Worm (Caenorhabditis elegans) whole organism, young adult: ENCODE data around the gene Y43C5A.2.

ENCODE experiments used
- B0261.1 ChIP-seq: sonication (generic microtip); optimal IDR thresholded peaks from 2 replicates; lab custom pipeline; 2016; ENCODE audit warnings: mild to moderate bottlenecking, missing genetic modification characterization, moderate library complexity, missing compliant biosample characterization
- C17E4.6 ChIP-seq: fragments of 200-800 bp; sonication (Bioruptor generic); IDR thresholded peaks from 2 replicates; pipeline ENCODE4 v1.3.6; 2022; ENCODE audit warnings: missing genetic modification reagents, missing genetic modification characterization, missing compliant biosample characterization
- D2030.7 ChIP-seq: fragments of 200-800 bp; sonication (Bioruptor generic); IDR thresholded peaks from 2 replicates; pipeline ENCODE4 v1.3.6; 2022; ENCODE audit warnings: missing genetic modification reagents, missing genetic modification characterization, missing compliant biosample characterization
- F23B12.7 ChIP-seq: sonication (generic microtip); optimal IDR thresholded peaks from 2 replicates; lab custom pipeline; 2017; ENCODE audit warnings: missing genetic modification characterization, mild to moderate bottlenecking, missing compliant biosample characterization, antibody characterized with exemption, moderate library complexity; ENCODE audit not compliant: insufficient read depth
- F52B5.7 ChIP-seq: sonication (generic microtip); optimal IDR thresholded peaks from 2 replicates; lab custom pipeline; 2016; ENCODE audit warnings: mild to moderate bottlenecking, missing genetic modification characterization, missing compliant biosample characterization
- F55B11.4 ChIP-seq: sonication (generic microtip); optimal IDR thresholded peaks from 2 replicates; lab custom pipeline; 2016; ENCODE audit warnings: missing compliant biosample characterization, missing genetic modification characterization, borderline replicate concordance; ENCODE audit not compliant: insufficient read depth
- Y53G8AR.9 ChIP-seq: fragments of 200-800 bp; sonication (Bioruptor generic); conservative IDR thresholded peaks from 2 replicates; pipeline ENCODE4 v1.3.6; 2022; ENCODE audit warnings: missing genetic modification reagents, missing genetic modification characterization, missing compliant biosample characterization
- akir-1 ChIP-seq: fragments of 200-800 bp; sonication (Bioruptor generic); optimal IDR thresholded peaks from 2 replicates; lab custom pipeline; 2018; ENCODE audit warnings: mild to moderate bottlenecking, missing genetic modification characterization, moderate library complexity, missing compliant biosample characterization
- aptf-2 ChIP-seq: fragments of 200-800 bp; sonication (Bioruptor generic); conservative IDR thresholded peaks from 2 replicates; pipeline ENCODE4 v1.3.6; 2022; ENCODE audit warnings: missing genetic modification reagents, missing genetic modification characterization, missing compliant biosample characterization
- athp-1 ChIP-seq: sonication (generic microtip); optimal IDR thresholded peaks from 2 replicates; lab custom pipeline; 2017; ENCODE audit warnings: mild to moderate bottlenecking, missing genetic modification characterization, missing compliant biosample characterization
- attf-3 ChIP-seq: fragments of 200-800 bp; sonication (Bioruptor generic); conservative IDR thresholded peaks from 2 replicates; pipeline ENCODE4 v1.3.6; 2022; ENCODE audit warnings: missing genetic modification reagents, missing genetic modification characterization, missing compliant biosample characterization
- bed-1 ChIP-seq: fragments of 200-800 bp; sonication (Bioruptor generic); IDR thresholded peaks from 2 replicates; pipeline ENCODE4 v1.3.6; 2022; ENCODE audit warnings: missing genetic modification reagents, missing genetic modification characterization, missing compliant biosample characterization
- cebp-1 ChIP-seq, 2 experiments: fragments of 200-800 bp in 1 of 2; sonication (Bioruptor generic) in 1 of 2; sonication (generic microtip) in 1 of 2; IDR thresholded peaks in 1 of 2; optimal IDR thresholded peaks in 1 of 2; 2 replicates each; pipeline versions ENCODE4 v1.3.6 to Lab custom; 2017 to 2022; ENCODE audit warnings: missing compliant biosample characterization in 2 of 2, missing genetic modification characterization in 2 of 2, mild to moderate bottlenecking in 1 of 2, missing genetic modification reagents in 1 of 2, moderate library complexity in 1 of 2
- ceh-58 ChIP-seq: fragments of 200-800 bp; sonication (Bioruptor generic); IDR thresholded peaks from 2 replicates; pipeline ENCODE4 v1.3.6; 2022; ENCODE audit warnings: missing genetic modification characterization, missing compliant biosample characterization
- die-1 ChIP-seq: sonication (generic microtip); optimal IDR thresholded peaks from 2 replicates; lab custom pipeline; 2016; ENCODE audit warnings: missing genotype, mild to moderate bottlenecking, missing genetic modification characterization, missing compliant biosample characterization
- dox-1 ChIP-seq: fragments of 200-800 bp; sonication (Bioruptor generic); IDR thresholded peaks from 2 replicates; pipeline ENCODE4 v1.3.6; 2022; ENCODE audit warnings: missing genetic modification reagents, missing genetic modification characterization, missing compliant biosample characterization
- egl-44 ChIP-seq: fragments of 200-800 bp; sonication (Bioruptor generic); IDR thresholded peaks from 2 replicates; pipeline ENCODE4 v1.3.6; 2022; ENCODE audit warnings: missing genetic modification reagents, missing genetic modification characterization, missing compliant biosample characterization
- ets-4 ChIP-seq: fragments of 200-800 bp; sonication (Bioruptor generic); optimal IDR thresholded peaks from 2 replicates; lab custom pipeline; 2018; ENCODE audit warnings: mild to moderate bottlenecking, missing genetic modification characterization, missing compliant biosample characterization
- fkh-3 ChIP-seq: sonication (generic microtip); optimal IDR thresholded peaks from 2 replicates; lab custom pipeline; 2016; ENCODE audit warnings: mild to moderate bottlenecking, missing genetic modification characterization, missing compliant biosample characterization
- him-1 ChIP-seq: sonication (generic microtip); optimal IDR thresholded peaks from 2 replicates; lab custom pipeline; 2016; ENCODE audit warnings: missing genotype, missing genetic modification reagents, missing genetic modification characterization, missing compliant biosample characterization
- hlh-26 ChIP-seq: fragments of 200-800 bp; sonication (Bioruptor generic); conservative IDR thresholded peaks from 2 replicates; pipeline ENCODE4 v1.3.6; 2022; ENCODE audit warnings: missing genetic modification reagents, missing genetic modification characterization, missing compliant biosample characterization
- hmg-1.2 ChIP-seq: fragments of 200-800 bp; sonication (Bioruptor generic); IDR thresholded peaks from 2 replicates; pipeline ENCODE4 v1.3.6; 2022; ENCODE audit warnings: missing genetic modification reagents, missing genetic modification characterization, missing compliant biosample characterization
- hmg-20 ChIP-seq: fragments of 200-800 bp; sonication (Bioruptor generic); IDR thresholded peaks from 2 replicates; pipeline ENCODE4 v1.3.6; 2022; ENCODE audit warnings: missing genetic modification reagents, missing genetic modification characterization, missing compliant biosample characterization
- hsf-1 ChIP-seq: fragments of 200-800 bp; sonication (Bioruptor generic); IDR thresholded peaks from 2 replicates; pipeline ENCODE4 v1.3.6; 2022; ENCODE audit warnings: missing genetic modification reagents, missing genetic modification characterization, missing compliant biosample characterization
- let-607 ChIP-seq, 2 experiments: fragments of 200-800 bp in 1 of 2; sonication (Bioruptor generic) in 1 of 2; sonication (generic microtip) in 1 of 2; optimal IDR thresholded peaks; 2 replicates each; lab custom pipeline; 2016 to 2018; ENCODE audit warnings: mild to moderate bottlenecking in 2 of 2, missing compliant biosample characterization in 2 of 2, missing genetic modification characterization in 2 of 2, moderate library complexity in 2 of 2, missing genotype in 1 of 2
- lin-26 ChIP-seq: fragments of 200-800 bp; sonication (Bioruptor generic); IDR thresholded peaks from 2 replicates; pipeline ENCODE4 v1.3.6; 2022; ENCODE audit warnings: missing genetic modification reagents, missing genetic modification characterization, missing compliant biosample characterization
- lin-40 ChIP-seq: sonication (generic microtip); optimal IDR thresholded peaks from 2 replicates; lab custom pipeline; 2016; ENCODE audit warnings: missing genetic modification characterization, mild to moderate bottlenecking, missing compliant biosample characterization, missing genotype, missing genetic modification reagents
- lin-54 ChIP-seq: fragments of 200-800 bp; sonication (Bioruptor generic); optimal IDR thresholded peaks from 2 replicates; lab custom pipeline; 2018; ENCODE audit warnings: mild to moderate bottlenecking, missing genetic modification characterization, missing compliant biosample characterization
- lir-1 ChIP-seq: fragments of 200-800 bp; sonication (Bioruptor generic); conservative IDR thresholded peaks from 2 replicates; pipeline ENCODE4 v1.3.6; 2022; ENCODE audit warnings: missing genetic modification reagents, missing genetic modification characterization, missing compliant biosample characterization
- madf-3 ChIP-seq: fragments of 200-800 bp; sonication (Bioruptor generic); IDR thresholded peaks from 2 replicates; pipeline ENCODE4 v1.3.6; 2022; ENCODE audit warnings: missing genetic modification reagents, missing genetic modification characterization, missing compliant biosample characterization
- mel-28 ChIP-seq: sonication (generic microtip); optimal IDR thresholded peaks from 2 replicates; lab custom pipeline; 2016; ENCODE audit warnings: borderline replicate concordance, mild to moderate bottlenecking, missing genetic modification characterization, missing compliant biosample characterization
- mes-4 ChIP-seq: sonication (generic microtip); optimal IDR thresholded peaks from 2 replicates; lab custom pipeline; 2016; ENCODE audit warnings: missing genotype, missing genetic modification characterization, missing compliant biosample characterization
- nfya-1 ChIP-seq: sonication (generic microtip); optimal IDR thresholded peaks from 2 replicates; lab custom pipeline; 2017; ENCODE audit warnings: antibody characterized with exemption, missing compliant biosample characterization, missing genetic modification characterization, borderline replicate concordance; ENCODE audit not compliant: insufficient read depth
- nfya-2 ChIP-seq: fragments of 200-800 bp; sonication (Bioruptor generic); IDR thresholded peaks from 2 replicates; pipeline ENCODE4 v1.3.6; 2022; ENCODE audit warnings: missing genetic modification reagents, missing genetic modification characterization, missing compliant biosample characterization
- nhr-179 ChIP-seq: sonication (generic microtip); optimal IDR thresholded peaks from 2 replicates; lab custom pipeline; 2016; ENCODE audit warnings: mild to moderate bottlenecking, missing genetic modification characterization, missing compliant biosample characterization
- nhr-80 ChIP-seq: sonication (generic microtip); optimal IDR thresholded peaks from 2 replicates; lab custom pipeline; 2016; ENCODE audit warnings: missing genetic modification characterization, missing compliant biosample characterization
- pha-4 ChIP-seq: fragments of 150-350 bp; sonication (generic microtip); optimal IDR thresholded peaks from 2 replicates; lab custom pipeline; 2014; ENCODE audit warnings: missing biosample characterization, missing genetic modification reagents, missing genetic modification characterization
- tlf-1 ChIP-seq: fragments of 200-800 bp; sonication (Bioruptor generic); optimal IDR thresholded peaks from 2 replicates; lab custom pipeline; 2018; ENCODE audit warnings: mild to moderate bottlenecking, missing genetic modification characterization, missing compliant biosample characterization
- unc-130 ChIP-seq: sonication (generic microtip); optimal IDR thresholded peaks from 2 replicates; lab custom pipeline; 2016; ENCODE audit warnings: missing genetic modification reagents, missing genetic modification characterization, missing compliant biosample characterization
- ztf-18 ChIP-seq: sonication (generic microtip); optimal IDR thresholded peaks from 2 replicates; lab custom pipeline; 2016; ENCODE audit warnings: missing genotype, mild to moderate bottlenecking, missing genetic modification characterization, missing compliant biosample characterization
- ztf-22 ChIP-seq: fragments of 200-800 bp; sonication (Bioruptor generic); optimal IDR thresholded peaks from 2 replicates; lab custom pipeline; 2018; ENCODE audit warnings: mild to moderate bottlenecking, missing genetic modification characterization, moderate library complexity, missing compliant biosample characterization
- ztf-26 ChIP-seq: sonication (generic microtip); optimal IDR thresholded peaks from 2 replicates; lab custom pipeline; 2017; ENCODE audit warnings: missing genetic modification characterization, missing compliant biosample characterization

The Y43C5A.2 gene

DNA sequence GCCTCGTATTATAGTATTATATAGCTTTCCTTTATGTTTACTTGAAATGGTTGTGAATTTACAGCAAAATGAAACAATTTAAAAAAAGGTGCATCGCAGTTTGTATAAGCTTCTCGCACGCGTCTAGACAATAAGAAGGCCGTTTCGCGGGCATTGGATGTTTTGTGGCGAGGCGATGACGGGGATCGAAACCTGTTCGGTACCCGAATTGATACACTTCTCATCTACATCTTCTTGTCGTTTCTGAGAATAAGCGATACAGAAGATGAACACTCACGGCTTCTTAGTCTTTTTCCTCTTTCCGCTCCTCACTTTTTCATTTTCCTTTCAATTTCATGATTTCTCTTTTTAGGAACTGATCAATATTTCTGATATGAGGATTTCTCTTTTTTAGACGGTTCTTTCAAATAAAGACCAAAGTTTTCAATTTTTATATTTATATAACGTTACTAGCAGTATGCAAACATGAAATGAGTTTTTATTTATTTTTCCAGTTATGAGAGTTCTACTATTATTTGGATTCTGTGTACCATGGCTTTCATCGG lies 23.9 kb upstream of the Y43C5A.2 start, which contains the start of gene F01G10.10 (continued):
- no peak for TF ChIP-seq bed-1 (GFP tag; lab: Robert Waterston, UW)
- peak; percentile 56; the same call in 1 of the 2 replicates for TF ChIP-seq lin-26
- no peak for TF ChIP-seq B0261.1 (tag; lab: Kevin White, UChicago)
- TF ChIP-seq fkh-3 (tag; lab: Kevin White, UChicago): no peak
- no peak for TF ChIP-seq him-1 (tag; lab: Kevin White, UChicago)
- TF ChIP-seq die-1 (tag; lab: Kevin White, UChicago): peak; percentile 23
- no peak for TF ChIP-seq hlh-26
- TF ChIP-seq lin-54 (GFP tag; lab: Kevin White, UChicago): peak; percentile 30
- TF ChIP-seq pha-4 (tag; lab: Kevin White, UChicago): no peak
- no peak for TF ChIP-seq akir-1 (GFP tag; lab: Kevin White, UChicago)
- no peak for TF ChIP-seq nhr-179 (tag; lab: Kevin White, UChicago)
- no peak for TF ChIP-seq nhr-80
- peak; percentile 20 for TF ChIP-seq lin-40 (tag; lab: Kevin White, UChicago)
- TF ChIP-seq F55B11.4: no peak
- TF ChIP-seq mes-4 (tag; lab: Kevin White, UChicago): no peak
- TF ChIP-seq nfya-1 (tag; lab: Kevin White, UChicago): no peak
- no peak for TF ChIP-seq hmg-20 (GFP tag; lab: Robert Waterston, UW)
- peak; percentile 54; the same call in 1 of the 2 replicates for TF ChIP-seq Y53G8AR.9 (GFP tag; lab: Robert Waterston, UW)
- peak; percentile 7 for TF ChIP-seq ztf-26 (tag; lab: Kevin White, UChicago)
- peak in 1 of 2 experiments; percentile 26 for TF ChIP-seq let-607 (tag; optimal IDR thresholded peaks at IDR 0.05; lab: Kevin White, UChicago)
- TF ChIP-seq nfya-2 (GFP tag; lab: Robert Waterston, UW): no peak
- TF ChIP-seq ztf-18: no peak
- no peak for TF ChIP-seq mel-28 (tag; lab: Kevin White, UChicago)
- no peak for TF ChIP-seq aptf-2 (GFP tag; lab: Robert Waterston, UW)
- 0 out of 2 replicates have a peak, but pooled peaks have one; percentile 63 for TF ChIP-seq hsf-1
- TF ChIP-seq lir-1 (GFP tag; lab: Robert Waterston, UW): no peak
- no peak for TF ChIP-seq athp-1 (tag; lab: Kevin White, UChicago)
- peak; percentile 17 for TF ChIP-seq ztf-22
- TF ChIP-seq ceh-58 (GFP tag; lab: Robert Waterston, UW): 0 out of 2 replicates have a peak, but pooled peaks have one; percentile 71
- no peak for TF ChIP-seq attf-3 (GFP tag; lab: Robert Waterston, UW)
- TF ChIP-seq, all 124 proteins: peak for 39

ce11 chrIV:10250577-10251075 lies 19.1 kb upstream of the Y43C5A.2 start, which contains the start of gene daf-14:
daf-14 (plus strand) TSS chrIV:10250627.
- no peak for TF ChIP-seq F23B12.7 (tag; lab: Kevin White, UChicago)
- TF ChIP-seq cebp-1 (GFP tag; IDR thresholded peaks at IDR 0.05; lab: Robert Waterston, UW): no peak
- TF ChIP-seq cebp-1 (tag; optimal IDR thresholded peaks at IDR 0.05; lab: Kevin White, UChicago): peak; percentile 22
- peak; percentile 20 for TF ChIP-seq nhr-80
- TF ChIP-seq ztf-26 (tag; lab: Kevin White, UChicago): peak; percentile 43

ce11 chrIV:10251261-10251660 lies 18.4 kb upstream of the Y43C5A.2 start:
- TF ChIP-seq egl-44 (GFP tag; lab: Robert Waterston, UW) (no peak), dox-1 (GFP tag; lab: Robert Waterston, UW) (no peak), C17E4.6 (GFP tag; lab: Robert Waterston, UW) (no peak), D2030.7 (GFP tag; lab: Robert Waterston, UW) (no peak), madf-3 (no peak), hmg-1.2 (GFP tag; lab: Robert Waterston, UW) (no peak), mel-28 (tag; lab: Kevin White, UChicago) (no peak), ets-4 (GFP tag; lab: Kevin White, UChicago) (no peak), unc-130 (no peak), tlf-1 (no peak), F52B5.7 (tag; lab: Kevin White, UChicago) (no peak)
- TF ChIP-seq, all 124 proteins: peak for 0
